Worm (Caenorhabditis elegans) whole organism, L4/young adult: ENCODE measurements around the gene sri-40.

ENCODE experiments used
- W03F9.2 ChIP-seq: fragments of 150-350 bp; optimal IDR thresholded peaks from 2 replicates; lab custom pipeline; 2014; ENCODE audit warnings: missing biosample characterization, missing genetic modification characterization
- him-1 ChIP-seq: sonication (generic microtip); optimal IDR thresholded peaks from 2 replicates; lab custom pipeline; 2016; ENCODE audit warnings: missing genotype, missing genetic modification reagents, missing genetic modification characterization, missing compliant biosample characterization

ce11 chrII:3154383-3154782 is 23.4 kb upstream of the sri-40 start, which contains the start of gene sri-32:
- TF ChIP-seq him-1 (tag; lab: Kevin White, UChicago), result no peak
- TF ChIP-seq W03F9.2 (tag; lab: Kevin White, UChicago), result no peak
